Worm (Caenorhabditis elegans) whole organism, L1 larva: Measurements from ENCODE around the gene F55G11.8.

Experiments
- ceh-63 ChIP-seq: fragments of 200-800 bp; sonication (Bioruptor generic); optimal IDR thresholded peaks from 2 replicates; lab custom pipeline; 2018; ENCODE audit warnings: mild to moderate bottlenecking, missing genetic modification characterization, missing compliant biosample characterization
- dsc-1 ChIP-seq: sonication (generic microtip); optimal IDR thresholded peaks from 2 replicates; lab custom pipeline; 2016; ENCODE audit warnings: mild to moderate bottlenecking, missing genetic modification characterization, missing compliant biosample characterization
- efl-3 ChIP-seq: fragments of 200-800 bp; sonication (Bioruptor generic); optimal IDR thresholded peaks from 2 replicates; lab custom pipeline; 2018; ENCODE audit warnings: mild to moderate bottlenecking, missing genetic modification characterization, missing compliant biosample characterization
- egl-27 ChIP-seq, 2 experiments: fragments of 150-350 bp in 1 of 2; sonication (generic microtip); optimal IDR thresholded peaks; 3 replicates each; lab custom pipeline; 2017 to 2018; ENCODE audit warnings: missing biosample characterization in 2 of 2, missing genetic modification characterization in 2 of 2, missing genetic modification reagents in 2 of 2
- isw-1 ChIP-seq: fragments of 200-800 bp; sonication (Bioruptor generic); IDR thresholded peaks from 2 replicates; pipeline ENCODE4 v1.3.6; 2022; ENCODE audit warnings: missing genetic modification characterization, missing compliant biosample characterization
- lin-15B ChIP-seq: fragments of 150-350 bp; sonication (generic microtip); optimal IDR thresholded peaks from 3 replicates; lab custom pipeline; 2014; ENCODE audit warnings: missing biosample characterization, missing genetic modification characterization
- unc-62 ChIP-seq: fragments of 150-350 bp; optimal IDR thresholded peaks from 2 replicates; lab custom pipeline; 2014; ENCODE audit warnings: missing biosample characterization, missing genetic modification reagents, missing genetic modification characterization
- zip-4 ChIP-seq: fragments of 200-800 bp; sonication (Bioruptor generic); optimal IDR thresholded peaks from 2 replicates; lab custom pipeline; 2018; ENCODE audit warnings: mild to moderate bottlenecking, missing genetic modification characterization, moderate library complexity, missing compliant biosample characterization

DNA sequence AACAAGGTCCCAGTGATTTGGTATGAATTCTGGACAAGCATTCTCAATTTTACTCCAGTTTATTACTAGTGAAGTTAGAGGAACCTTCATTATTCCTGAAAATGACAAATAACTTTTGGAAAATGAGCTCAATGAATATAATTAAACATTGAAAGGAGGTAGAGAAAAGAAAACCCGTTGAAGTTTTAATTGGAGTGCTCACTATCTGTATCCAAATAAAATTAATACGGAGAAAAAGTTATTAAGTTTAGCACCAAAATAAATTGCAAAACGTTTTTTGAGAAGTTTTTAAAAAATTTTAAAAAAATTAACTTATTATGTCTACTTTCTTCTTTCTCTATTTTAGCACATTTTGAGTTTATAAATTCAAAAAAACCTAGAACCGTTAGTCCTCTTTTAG is 16.1 kb upstream of the F55G11.8 start, which contains the start of gene F55G11.1:
- TF ChIP-seq dsc-1 (tag; lab: Kevin White, UChicago) (no peak), lin-15B (no peak), zip-4 (GFP tag; lab: Kevin White, UChicago) (no peak), efl-3 (GFP tag; lab: Kevin White, UChicago) (no peak), unc-62 (no peak), isw-1 (no peak), ceh-63 (GFP tag; lab: Kevin White, UChicago) (no peak), egl-27 (tag; optimal IDR thresholded peaks at IDR 0.05; lab: Kevin White, UChicago) (no peak)
